Worm (Caenorhabditis elegans) whole organism, midembryonic: ENCODE measurements around the gene srj-21.

ENCODE experiments used
- T22C8.4 ChIP-seq: fragments of 200-800 bp; sonication (Bioruptor generic); IDR thresholded peaks from 2 replicates; pipeline ENCODE4 v1.3.6; 2022; ENCODE audit warnings: missing genetic modification characterization, missing compliant biosample characterization
- cog-1 ChIP-seq: sonication (generic microtip); optimal IDR thresholded peaks from 2 replicates; lab custom pipeline; 2016; ENCODE audit warnings: missing genetic modification characterization, missing compliant biosample characterization
- flt-1 ChIP-seq: fragments of 200-800 bp; sonication (Bioruptor generic); IDR thresholded peaks from 2 replicates; pipeline ENCODE4 v1.3.6; 2022; ENCODE audit warnings: missing genetic modification characterization, missing compliant biosample characterization
- klf-2 ChIP-seq: fragments of 200-800 bp; sonication (Bioruptor generic); conservative IDR thresholded peaks from 2 replicates; pipeline ENCODE4 v1.3.6; 2022; ENCODE audit warnings: missing genetic modification reagents, missing genetic modification characterization, missing compliant biosample characterization
- med-1 ChIP-seq: sonication (generic microtip); optimal IDR thresholded peaks from 2 replicates; lab custom pipeline; 2017; ENCODE audit warnings: missing genetic modification characterization, mild to moderate bottlenecking, missing compliant biosample characterization, antibody characterized with exemption, missing genetic modification reagents; ENCODE audit not compliant: insufficient read depth
- ref-1 ChIP-seq: fragments of 200-800 bp; sonication (Bioruptor generic); conservative IDR thresholded peaks from 2 replicates; pipeline ENCODE4 v1.3.6; 2022; ENCODE audit warnings: missing genetic modification reagents, missing genetic modification characterization, missing compliant biosample characterization
- tab-1 ChIP-seq: fragments of 200-800 bp; sonication (Bioruptor generic); IDR thresholded peaks from 2 replicates; pipeline ENCODE4 v1.3.6; 2022; ENCODE audit warnings: missing genetic modification characterization, missing compliant biosample characterization
- ztf-23 ChIP-seq: fragments of 200-800 bp; sonication (Bioruptor generic); IDR thresholded peaks from 2 replicates; pipeline ENCODE4 v1.3.6; 2022; ENCODE audit warnings: missing genetic modification reagents, missing genetic modification characterization, missing compliant biosample characterization
- ztf-29 ChIP-seq: fragments of 200-800 bp; sonication (Bioruptor generic); IDR thresholded peaks from 2 replicates; pipeline ENCODE4 v1.3.6; 2022; ENCODE audit warnings: missing genetic modification reagents, missing genetic modification characterization, missing compliant biosample characterization

Gene srj-21

DNA sequence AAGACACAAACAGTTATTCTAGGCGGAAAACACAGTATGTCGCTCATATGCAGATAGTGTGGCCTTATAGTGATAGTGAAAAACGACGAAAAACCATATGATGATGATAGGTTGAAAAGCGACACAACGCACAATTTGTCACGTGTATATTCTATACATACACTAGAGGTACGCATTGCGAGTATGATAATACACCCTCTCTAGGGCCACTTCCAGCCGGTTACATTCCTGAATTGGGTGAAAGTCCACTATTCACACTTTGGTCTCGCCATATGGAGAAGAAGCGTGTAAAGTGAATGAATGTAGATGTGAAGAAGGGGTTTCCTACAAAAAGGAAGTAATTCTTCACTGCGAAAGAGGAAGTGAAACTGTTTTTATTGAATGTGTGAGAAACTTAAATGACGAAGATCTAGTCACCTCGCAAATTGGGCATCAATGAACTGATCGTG lies 15.7 kb upstream of the srj-21 start:
- TF ChIP-seq tab-1 (no peak), ztf-23 (GFP tag; lab: Robert Waterston, UW) (no peak), cog-1 (no peak), ztf-29 (GFP tag; lab: Robert Waterston, UW) (no peak), flt-1 (GFP tag; lab: Robert Waterston, UW) (no peak), klf-2 (no peak), ref-1 (GFP tag; lab: Robert Waterston, UW) (no peak), T22C8.4 (GFP tag; lab: Robert Waterston, UW) (no peak), med-1 (GFP tag; lab: Kevin White, UChicago) (no peak)

DNA sequence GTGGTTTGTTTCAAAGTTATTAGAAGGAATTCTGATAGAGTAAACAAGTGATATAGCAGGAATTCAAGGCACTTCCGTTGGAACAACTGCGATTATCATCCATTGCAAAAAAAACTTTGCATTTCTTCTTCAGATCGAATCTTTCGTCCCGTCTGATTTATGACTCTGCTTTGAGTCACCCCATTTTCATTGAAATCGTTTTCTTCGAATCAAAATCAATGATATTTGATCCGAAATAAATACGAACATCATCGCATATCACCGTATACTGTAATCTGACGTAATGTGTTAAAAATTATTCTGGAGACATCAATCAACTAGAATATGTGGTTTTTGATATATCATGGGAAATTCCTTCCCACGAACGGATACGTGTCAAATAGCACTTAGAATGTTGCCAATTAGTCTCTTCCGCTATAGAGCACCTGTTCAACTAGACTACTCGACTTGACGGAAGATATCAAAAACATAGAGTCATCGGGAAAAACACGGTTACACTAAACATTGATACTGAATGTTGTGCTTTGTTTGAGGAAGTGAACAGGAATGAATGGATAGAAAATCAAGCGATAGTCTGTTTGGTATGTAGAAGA lies 14.2 kb upstream of the srj-21 start:
- TF ChIP-seq ztf-23 (GFP tag; lab: Robert Waterston, UW) = no peak
- TF ChIP-seq ztf-29 (GFP tag; lab: Robert Waterston, UW) = no peak
- TF ChIP-seq tab-1 = no peak
- no peak for TF ChIP-seq cog-1
- TF ChIP-seq med-1 (GFP tag; lab: Kevin White, UChicago) = no peak
- no peak for TF ChIP-seq ref-1 (GFP tag; lab: Robert Waterston, UW)

DNA sequence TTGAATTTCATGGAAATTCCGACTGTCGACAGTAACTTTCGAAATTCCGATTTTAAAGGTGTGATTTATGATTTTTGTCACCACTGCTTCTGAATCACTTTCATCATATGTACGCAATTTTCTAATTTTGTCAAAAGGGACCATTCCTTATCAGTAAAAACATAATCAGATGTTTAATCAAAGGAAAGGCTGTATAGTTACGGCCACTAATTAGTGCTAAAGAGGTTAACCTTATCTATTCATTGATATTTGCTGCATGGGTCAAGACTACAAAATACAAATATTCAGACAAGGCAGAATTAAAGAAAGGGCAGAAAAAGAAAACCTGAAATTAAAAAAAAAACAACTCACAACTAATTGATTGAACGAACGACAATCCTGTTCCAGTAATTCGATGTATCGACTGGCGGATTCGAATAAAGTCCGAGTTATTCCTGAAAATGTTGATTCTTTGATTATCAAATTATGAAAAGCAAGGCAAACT lies 13.1 kb upstream of the srj-21 start, which contains the start of gene T28B11.1:
Gene T28B11.1, minus strand, starts transcription at position 434 of the 484 bp plus-strand sequence.
- TF ChIP-seq ztf-23 (GFP tag; lab: Robert Waterston, UW) (no peak), cog-1 (no peak), T22C8.4 (GFP tag; lab: Robert Waterston, UW) (no peak), med-1 (GFP tag; lab: Kevin White, UChicago) (no peak), ref-1 (GFP tag; lab: Robert Waterston, UW) (no peak), klf-2 (no peak), flt-1 (GFP tag; lab: Robert Waterston, UW) (no peak), tab-1 (no peak), ztf-29 (GFP tag; lab: Robert Waterston, UW) (no peak)

DNA sequence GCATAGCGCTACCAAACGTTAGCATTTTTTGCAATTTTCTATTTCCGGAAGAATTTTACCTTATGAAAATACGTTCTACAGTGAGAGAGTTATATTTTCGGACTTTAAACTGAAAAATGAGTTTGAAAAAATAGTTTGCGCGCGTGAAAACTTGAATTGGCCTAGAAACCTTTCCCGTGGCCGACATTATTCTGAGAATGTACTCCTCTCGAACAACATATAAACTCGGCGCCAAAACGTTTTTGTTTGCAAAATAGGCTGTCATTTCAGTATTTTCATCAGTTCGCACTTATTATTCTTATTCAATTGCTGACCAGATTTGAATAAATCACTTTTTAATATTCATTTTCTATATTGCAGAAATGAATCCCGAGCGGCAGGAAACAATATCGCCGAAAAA lies 8.4 kb upstream of the srj-21 start, which contains the start of the genes mre-11 and wdr-5.3:
Gene mre-11, minus strand, starts transcription at position 113 of the 400 bp plus-strand sequence.
Gene wdr-5.3, plus strand, starts transcription at position 361 of the 400 bp plus-strand sequence.
- no peak for TF ChIP-seq ztf-29 (GFP tag; lab: Robert Waterston, UW)
- TF ChIP-seq klf-2 = no peak
- no peak for TF ChIP-seq T22C8.4 (GFP tag; lab: Robert Waterston, UW)
- TF ChIP-seq med-1 (GFP tag; lab: Kevin White, UChicago) = no peak
- no peak for TF ChIP-seq tab-1
- no peak for TF ChIP-seq ztf-23 (GFP tag; lab: Robert Waterston, UW)
- no peak for TF ChIP-seq ref-1 (GFP tag; lab: Robert Waterston, UW)
- TF ChIP-seq cog-1 = no peak
- no peak for TF ChIP-seq flt-1 (GFP tag; lab: Robert Waterston, UW)

DNA sequence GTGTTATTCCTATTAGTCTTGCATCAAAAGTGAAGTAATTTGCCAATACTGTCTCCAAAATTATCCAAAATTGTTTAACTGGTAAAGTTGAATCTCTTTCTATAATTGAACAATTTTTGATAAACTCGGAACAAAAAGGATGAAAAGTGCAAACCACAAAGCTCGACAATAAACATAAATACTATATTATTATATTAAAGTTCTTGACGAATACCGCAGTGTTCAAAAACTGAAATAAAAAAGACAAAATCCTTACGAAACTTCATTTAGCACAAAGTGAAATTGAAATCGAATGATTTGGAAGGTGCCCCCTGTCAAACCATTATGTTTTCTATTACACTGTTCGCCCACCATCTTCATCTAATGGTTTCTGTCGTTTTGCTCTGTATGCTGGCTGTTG lies 3.8 kb upstream of the srj-21 start, which contains the start of gene ZC302.3:
Gene ZC302.3, minus strand, starts transcription at position 101 of the 400 bp plus-strand sequence.
- TF ChIP-seq ztf-23 (GFP tag; lab: Robert Waterston, UW) (no peak), T22C8.4 (GFP tag; lab: Robert Waterston, UW) (no peak), med-1 (GFP tag; lab: Kevin White, UChicago) (no peak), ztf-29 (GFP tag; lab: Robert Waterston, UW) (no peak), tab-1 (no peak)

DNA sequence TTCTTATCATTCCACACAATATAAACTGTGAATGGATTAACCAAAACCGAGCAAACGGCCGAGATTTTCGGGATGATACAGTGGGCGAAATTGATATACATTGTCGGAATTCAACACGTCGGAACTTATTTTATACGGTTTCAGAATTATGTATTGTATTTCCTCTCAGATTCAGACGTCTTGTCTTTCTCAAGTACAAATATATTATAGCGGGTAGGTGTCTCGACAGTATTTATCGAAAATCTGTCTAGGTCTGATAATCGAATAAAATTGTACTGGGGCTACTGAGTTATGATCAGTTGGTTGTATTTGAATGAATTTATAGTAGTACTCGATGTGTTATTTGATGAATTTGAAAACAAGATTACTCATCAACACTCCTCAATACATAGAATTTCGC lies 1.5 kb upstream of the srj-21 start, which contains the start of gene srj-22:
Gene srj-22, minus strand, starts transcription at position 101 of the 400 bp plus-strand sequence.
- TF ChIP-seq med-1 (GFP tag; lab: Kevin White, UChicago) (no peak), tab-1 (no peak), ztf-23 (GFP tag; lab: Robert Waterston, UW) (no peak), cog-1 (no peak), ref-1 (GFP tag; lab: Robert Waterston, UW) (no peak), T22C8.4 (GFP tag; lab: Robert Waterston, UW) (no peak), klf-2 (no peak), ztf-29 (GFP tag; lab: Robert Waterston, UW) (no peak), flt-1 (GFP tag; lab: Robert Waterston, UW) (no peak)

DNA sequence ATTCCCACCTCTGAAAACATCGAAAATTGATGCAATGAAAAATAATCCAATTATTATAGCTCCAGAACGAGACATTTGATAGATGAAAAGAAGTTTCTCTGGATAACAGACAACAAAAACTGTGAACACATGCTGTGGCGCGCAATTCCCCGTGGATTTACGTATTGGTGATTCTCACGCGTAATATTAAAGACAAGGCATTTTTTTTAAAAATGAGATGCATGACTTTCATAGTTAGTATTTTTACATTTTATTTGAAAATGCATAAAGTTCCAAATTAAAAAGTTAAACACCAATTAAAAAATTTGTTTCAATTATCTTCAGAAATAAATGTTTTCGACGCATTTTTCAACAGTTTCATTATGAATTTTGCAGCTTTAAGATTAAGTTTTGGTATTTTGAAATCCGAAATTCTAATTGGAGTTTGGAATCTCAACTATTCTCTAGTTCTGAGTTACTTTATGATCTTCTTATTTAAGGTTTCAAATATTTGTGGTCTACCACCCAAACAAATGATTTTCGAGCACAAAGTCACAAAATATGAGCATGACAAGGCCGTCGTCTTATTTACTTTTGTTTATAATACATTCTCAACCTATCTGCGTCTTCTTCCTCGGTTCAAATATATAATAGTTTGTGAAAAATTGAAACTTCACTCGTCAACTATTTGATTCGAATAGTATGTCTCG lies 2.3 kb downstream of the srj-21 start, which contains the start of the genes selt-1.2 and F28H7.2:
Gene selt-1.2, minus strand, starts transcription at position 101 of the 689 bp plus-strand sequence.
Gene F28H7.2, plus strand, starts transcription at position 639 of the 689 bp plus-strand sequence.
- TF ChIP-seq T22C8.4 (GFP tag; lab: Robert Waterston, UW) = no peak
- no peak for TF ChIP-seq tab-1
- no peak for TF ChIP-seq klf-2
- no peak for TF ChIP-seq ztf-29 (GFP tag; lab: Robert Waterston, UW)
- no peak for TF ChIP-seq ztf-23 (GFP tag; lab: Robert Waterston, UW)
- no peak for TF ChIP-seq med-1 (GFP tag; lab: Kevin White, UChicago)
- no peak for TF ChIP-seq cog-1
- no peak for TF ChIP-seq ref-1 (GFP tag; lab: Robert Waterston, UW)
- TF ChIP-seq flt-1 (GFP tag; lab: Robert Waterston, UW) = no peak

DNA sequence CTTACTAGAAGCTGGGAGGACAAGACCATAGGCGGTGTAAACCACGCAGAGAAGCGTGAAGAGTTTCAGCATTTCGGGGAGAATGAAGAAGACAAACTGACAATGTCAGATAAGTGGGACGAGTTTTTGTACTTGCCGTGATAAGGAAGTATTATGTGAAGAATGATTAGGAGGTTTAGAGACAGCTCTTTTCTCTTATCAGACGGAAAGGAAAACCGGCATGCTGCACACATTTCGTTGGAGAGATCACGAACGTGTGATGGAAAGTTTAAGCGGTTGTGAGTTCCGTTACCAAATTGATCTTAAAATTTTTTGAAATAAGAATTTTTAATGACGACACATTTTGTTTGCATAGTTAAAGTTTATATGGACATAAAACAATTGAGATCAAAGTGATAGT lies 5.5 kb downstream of the srj-21 start, which contains the start of gene F28H7.3:
Gene F28H7.3, minus strand, starts transcription at position 159 of the 400 bp plus-strand sequence.
- no peak for TF ChIP-seq ztf-23 (GFP tag; lab: Robert Waterston, UW)
- no peak for TF ChIP-seq T22C8.4 (GFP tag; lab: Robert Waterston, UW)
- no peak for TF ChIP-seq cog-1
- no peak for TF ChIP-seq med-1 (GFP tag; lab: Kevin White, UChicago)
- TF ChIP-seq ref-1 (GFP tag; lab: Robert Waterston, UW) = no peak
- TF ChIP-seq ztf-29 (GFP tag; lab: Robert Waterston, UW) = no peak
- TF ChIP-seq tab-1 = no peak
- no peak for TF ChIP-seq flt-1 (GFP tag; lab: Robert Waterston, UW)
- no peak for TF ChIP-seq klf-2

DNA sequence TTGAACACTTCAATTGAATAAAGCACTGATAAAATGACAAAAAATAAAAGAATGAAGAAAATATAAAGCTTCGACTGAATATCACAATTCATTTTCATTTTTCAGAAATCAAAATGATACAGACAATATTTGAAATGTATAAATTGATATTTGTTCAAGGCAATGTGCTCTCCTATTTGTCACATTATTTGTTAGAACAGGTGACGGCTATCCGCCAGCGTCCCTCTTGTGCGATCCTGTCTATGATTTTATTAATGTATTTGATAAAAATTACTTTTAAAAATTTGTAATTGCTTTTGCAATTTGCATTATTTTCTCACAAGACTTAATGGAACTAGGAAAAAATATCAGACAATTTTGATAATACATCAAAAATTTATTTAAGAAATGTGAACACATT lies 8.9 kb downstream of the srj-21 start, which contains the start of gene F28H7.7:
Gene F28H7.7, minus strand, starts transcription at position 101 of the 400 bp plus-strand sequence.
- no peak for TF ChIP-seq cog-1
- TF ChIP-seq med-1 (GFP tag; lab: Kevin White, UChicago) = no peak
- no peak for TF ChIP-seq flt-1 (GFP tag; lab: Robert Waterston, UW)
- TF ChIP-seq T22C8.4 (GFP tag; lab: Robert Waterston, UW) = no peak
- no peak for TF ChIP-seq ztf-23 (GFP tag; lab: Robert Waterston, UW)
- TF ChIP-seq ztf-29 (GFP tag; lab: Robert Waterston, UW) = no peak
- TF ChIP-seq klf-2 = no peak
- TF ChIP-seq ref-1 (GFP tag; lab: Robert Waterston, UW) = no peak
- TF ChIP-seq tab-1 = no peak
